Fruit fly (Drosophila melanogaster) whole organism, wandering third instar larva: ENCODE results near the gene CG13445.
A peak's percentile ranks its signal among the peaks of the same experiment; 100 is the strongest.

ENCODE experiments used
- Hr78 ChIP-seq: fragments of >200 bp; optimal IDR thresholded peaks from 2 replicates; lab custom pipeline; 2017; ENCODE audit warnings: missing biosample characterization, missing genetic modification characterization
- Sp1 ChIP-seq: fragments of 200-800 bp; sonication (Bioruptor generic); optimal IDR thresholded peaks from 3 replicates; lab custom pipeline; 2019; ENCODE audit warnings: missing biosample characterization, mild to moderate bottlenecking, missing genetic modification characterization, moderate library complexity
- dmrt93B ChIP-seq: fragments of 200-800 bp; sonication (Bioruptor generic); optimal IDR thresholded peaks from 2 replicates; lab custom pipeline; 2018; ENCODE audit warnings: missing biosample characterization, mild to moderate bottlenecking, missing genetic modification characterization
- dsf ChIP-seq: sonication (Bioruptor generic); optimal IDR thresholded peaks from 2 replicates; lab custom pipeline; 2016; ENCODE audit warnings: missing biosample characterization, missing genetic modification characterization, borderline replicate concordance
- foxo ChIP-seq, 2 experiments: fragments of 200-800 bp; sonication (Bioruptor generic); optimal IDR thresholded peaks; 2 replicates in 1 of 2; 3 replicates in 1 of 2; lab custom pipeline; 2016 to 2017; ENCODE audit warnings: missing biosample characterization in 2 of 2, missing genetic modification characterization in 2 of 2
- jim ChIP-seq: fragments of 175-275, 200-325 bp; sonication (Bioruptor generic); optimal IDR thresholded peaks from 2 replicates; lab custom pipeline; 2016; ENCODE audit warnings: missing biosample characterization, mild to moderate bottlenecking, missing genetic modification characterization
- rgr ChIP-seq: fragments of 200-800 bp; sonication (Bioruptor generic); optimal IDR thresholded peaks from 3 replicates; lab custom pipeline; 2016; ENCODE audit warnings: missing biosample characterization, mild to moderate bottlenecking, missing genetic modification characterization

DNA sequence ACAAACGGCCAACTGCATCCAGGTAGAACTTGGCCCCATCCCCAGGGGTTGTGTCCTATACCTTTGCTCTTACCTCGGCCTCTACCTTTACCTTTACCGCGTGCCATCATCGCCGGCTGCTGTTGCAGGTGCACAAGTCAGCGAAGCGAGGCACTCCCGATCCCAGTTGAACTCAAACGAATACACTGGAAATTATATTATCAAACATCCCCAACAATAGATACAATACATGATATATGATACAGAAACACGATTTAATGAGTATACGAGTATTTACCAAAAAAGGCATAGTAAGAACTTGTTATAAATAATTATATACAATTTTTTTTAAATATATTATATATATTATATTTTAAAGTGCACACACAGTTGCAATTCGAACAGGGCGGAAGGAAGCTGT is 37.9 kb downstream of the CG13445 start:
- TF ChIP-seq Sp1 (GFP tag; lab: Kevin White, UChicago) (peak; percentile 34), foxo (GFP tag; optimal IDR thresholded peaks at IDR 0.05; lab: Kevin White, UChicago) (no peak), dsf (GFP tag; lab: Kevin White, UChicago) (no peak), rgr (GFP tag; lab: Kevin White, UChicago) (no peak), dmrt93B (GFP tag; lab: Kevin White, UChicago) (no peak), jim (no peak), Hr78 (GFP tag; lab: Kevin White, UChicago) (no peak)
